Worm (Caenorhabditis elegans) whole organism, L3 larva: ENCODE measurements around the gene pak-1.

Experiments
- ama-1 ChIP-seq: fragments of 150-350 bp; optimal IDR thresholded peaks from 2 replicates; lab custom pipeline; 2018
- ceh-82 ChIP-seq: fragments of 150-350 bp; optimal IDR thresholded peaks from 2 replicates; lab custom pipeline; 2014; ENCODE audit warnings: missing biosample characterization, missing genetic modification characterization
- fkh-2 ChIP-seq: fragments of 150-350 bp; optimal IDR thresholded peaks from 2 replicates; lab custom pipeline; 2014; ENCODE audit warnings: missing biosample characterization, missing genetic modification reagents, missing genetic modification characterization
- nhr-11 ChIP-seq: fragments of 150-350 bp; optimal IDR thresholded peaks from 2 replicates; lab custom pipeline; 2014; ENCODE audit warnings: missing biosample characterization, missing genetic modification characterization
- nhr-28 ChIP-seq: fragments of 150-350 bp; optimal IDR thresholded peaks from 2 replicates; lab custom pipeline; 2014; ENCODE audit warnings: missing biosample characterization, missing genetic modification characterization
- nhr-67 ChIP-seq: fragments of 150-350 bp; optimal IDR thresholded peaks from 2 replicates; lab custom pipeline; 2014; ENCODE audit warnings: missing biosample characterization, missing genetic modification characterization
- skn-1 ChIP-seq: fragments of 150-350 bp; optimal IDR thresholded peaks from 2 replicates; lab custom pipeline; 2014; ENCODE audit warnings: missing biosample characterization, missing genetic modification characterization
- snpc-4 ChIP-seq: fragments of 150-350 bp; optimal IDR thresholded peaks from 2 replicates; lab custom pipeline; 2014; ENCODE audit warnings: missing biosample characterization, missing genetic modification characterization
- unc-39 ChIP-seq: sonication (generic microtip); optimal IDR thresholded peaks from 4 replicates; lab custom pipeline; 2017; ENCODE audit warnings: missing biosample characterization, missing genetic modification characterization
- unc-62 ChIP-seq: fragments of 150-350 bp; sonication (generic microtip); optimal IDR thresholded peaks from 4 replicates; lab custom pipeline; 2014; ENCODE audit warnings: missing biosample characterization, missing genetic modification reagents, missing genetic modification characterization
- ztf-4 ChIP-seq: fragments of 150-350 bp; optimal IDR thresholded peaks from 2 replicates; lab custom pipeline; 2014; ENCODE audit warnings: missing biosample characterization, missing genetic modification characterization

- no peak for TF ChIP-seq ztf-4
- no peak for TF ChIP-seq ama-1
- no peak for TF ChIP-seq ceh-82 (tag; lab: Kevin White, UChicago)
- TF ChIP-seq fkh-2 (tag; lab: Kevin White, UChicago), result no peak
- TF ChIP-seq unc-39, result no peak
- no peak for TF ChIP-seq nhr-67 (tag; lab: Kevin White, UChicago)
- no peak for TF ChIP-seq snpc-4 (tag; lab: Kevin White, UChicago)
- no peak for TF ChIP-seq nhr-28
- no peak for TF ChIP-seq unc-62 (GFP tag; lab: Kevin White, UChicago)
- no peak for TF ChIP-seq nhr-11 (tag; lab: Kevin White, UChicago)
- TF ChIP-seq skn-1 (tag; lab: Kevin White, UChicago), result no peak
Measured at ce11 chrX:6092533-6092932, 44.1 kb upstream of the pak-1 start.
